Worm (Caenorhabditis elegans): ENCODE results near the gene F58F12.12.

The F58F12.12 gene

ce11 chrII:6347341-6348118, 33.4 kb upstream of the F58F12.12 start, which contains the start of gene lgg-1 (continued):
- TF ChIP-seq zfp-2 (tag; optimal IDR thresholded peaks at IDR 0.05) (no peak), nhr-41 (GFP tag; IDR thresholded peaks at IDR 0.05) (no peak), jun-1 (tag; optimal IDR thresholded peaks at IDR 0.05) (no peak), ctbp-1 (GFP tag; IDR thresholded peaks at IDR 0.05) (0 out of 2 replicates have a peak, but pooled peaks have one; percentile 37), Y105C5A.15 (GFP tag; IDR thresholded peaks at IDR 0.05) (0 out of 2 replicates have a peak, but pooled peaks have one; percentile 45), madf-5 (GFP tag; IDR thresholded peaks at IDR 0.05) (0 out of 4 replicates have a peak, but pooled peaks of 1 of the 2 experiments have one; percentile 3), lir-3 (tag; optimal IDR thresholded peaks at IDR 0.05) (no peak), nhr-6 (tag; optimal IDR thresholded peaks at IDR 0.05) (peak; percentile 48), Y5F2A.4 (GFP tag; optimal IDR thresholded peaks at IDR 0.05) (no peak), zip-11 (GFP tag; IDR thresholded peaks at IDR 0.05) (no peak), F37D6.2 (tag; optimal IDR thresholded peaks at IDR 0.05) (peak; percentile 36), D1046.2 (GFP tag; IDR thresholded peaks at IDR 0.05) (no peak), aly-2 (tag; optimal IDR thresholded peaks at IDR 0.05) (no peak), T20F7.1 (GFP tag; optimal IDR thresholded peaks at IDR 0.05) (no peak), nhr-237 (tag; optimal IDR thresholded peaks at IDR 0.05) (no peak)

DNA sequence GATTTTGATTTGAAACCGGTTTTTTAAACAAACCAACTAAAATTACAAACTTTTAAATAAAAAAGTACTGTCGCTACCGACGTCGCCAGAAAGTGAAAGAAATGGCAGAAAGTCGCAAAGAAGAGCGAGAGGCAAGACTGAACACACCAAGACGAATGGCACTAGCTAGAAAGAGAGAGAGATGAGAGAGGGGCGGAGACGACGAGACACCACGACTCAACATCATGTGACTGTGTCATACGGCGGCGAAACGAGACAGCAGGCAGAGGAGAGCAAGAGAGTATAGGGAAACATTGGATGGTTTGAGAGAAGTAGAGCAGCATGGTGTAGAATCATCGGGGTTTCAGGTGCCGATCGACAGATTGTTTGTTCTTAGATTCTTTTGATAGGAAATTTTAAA, 32.6 kb upstream of the F58F12.12 start:
- peak; percentile 97 for TF ChIP-seq mxl-3 (GFP tag; optimal IDR thresholded peaks at IDR 0.05)
- TF ChIP-seq T26A8.4 (GFP tag; IDR thresholded peaks at IDR 0.05), result peak; percentile 79
- peak; percentile 77 for TF ChIP-seq duxl-1 (tag; optimal IDR thresholded peaks at IDR 0.05; ENCODE audit: poor library complexity)
- TF ChIP-seq ceh-82 (tag; optimal IDR thresholded peaks at IDR 0.05), result no peak
- TF ChIP-seq dmd-6 (GFP tag; IDR thresholded peaks at IDR 0.05), result peak; percentile 92
- TF ChIP-seq nhr-77 (tag; optimal IDR thresholded peaks at IDR 0.05), result peak; percentile 76
- TF ChIP-seq ctbp-1 (GFP tag; IDR thresholded peaks at IDR 0.05), result peak; percentile 79
- TF ChIP-seq tag-97 (GFP tag; IDR thresholded peaks at IDR 0.05), result no peak
- TF ChIP-seq snpc-1.2 (GFP tag; IDR thresholded peaks at IDR 0.05), result no peak
- TF ChIP-seq lin-15B (tag; optimal IDR thresholded peaks at IDR 0.05), result no peak
- TF ChIP-seq pqm-1 (tag; optimal IDR thresholded peaks at IDR 0.05), result peak; percentile 8
- peak; percentile 77 for TF ChIP-seq set-16 (GFP tag; IDR thresholded peaks at IDR 0.05)
- TF ChIP-seq unc-39 (tag; optimal IDR thresholded peaks at IDR 0.05), result no peak
- no peak for TF ChIP-seq nhr-42 (GFP tag; IDR thresholded peaks at IDR 0.05)
- 0 out of 2 replicates have a peak, but pooled peaks have one; percentile 33 for TF ChIP-seq zfp-3 (GFP tag; conservative IDR thresholded peaks at IDR 0.05)
- TF ChIP-seq nhr-237 (tag; optimal IDR thresholded peaks at IDR 0.05), result no peak
- TF ChIP-seq aly-2 (tag; optimal IDR thresholded peaks at IDR 0.05), result no peak
- TF ChIP-seq dmd-9 (GFP tag; IDR thresholded peaks at IDR 0.05), result no peak
- TF ChIP-seq Y48G9A.11 (GFP tag; IDR thresholded peaks at IDR 0.05), result no peak
- peak; percentile 64 for TF ChIP-seq jun-1 (tag; optimal IDR thresholded peaks at IDR 0.05)
- peak; percentile 45 for TF ChIP-seq cey-2 (tag; optimal IDR thresholded peaks at IDR 0.05; ENCODE audit: borderline replicate concordance, insufficient read depth)
- no peak for TF ChIP-seq vab-7 (GFP tag; IDR thresholded peaks at IDR 0.05)
- TF ChIP-seq dmd-8 (GFP tag; IDR thresholded peaks at IDR 0.05), result no peak
- TF ChIP-seq lin-1 (GFP tag; IDR thresholded peaks at IDR 0.05), result peak; percentile 65; the same call in 1 of the 2 replicates
- TF ChIP-seq ceh-62 (tag; optimal IDR thresholded peaks at IDR 0.05), result no peak
- peak; percentile 36 for TF ChIP-seq snpc-4 (tag; optimal IDR thresholded peaks at IDR 0.05)
- peak in 1 of 2 experiments; percentile 25 for TF ChIP-seq ZK546.5 (tag; optimal IDR thresholded peaks at IDR 0.05)
- peak; percentile 89 for TF ChIP-seq mep-1 (tag; optimal IDR thresholded peaks at IDR 0.05)
- peak; percentile 70; the same call in 1 of the 2 replicates for TF ChIP-seq pha-4 (GFP tag; IDR thresholded peaks at IDR 0.05)
- peak; percentile 88 for TF ChIP-seq pha-4 (tag; optimal IDR thresholded peaks at IDR 0.05)
- peak; percentile 26 for TF ChIP-seq zip-2 (tag; optimal IDR thresholded peaks at IDR 0.05)
- peak; percentile 100 for TF ChIP-seq hlh-30 (tag; optimal IDR thresholded peaks at IDR 0.05; ENCODE audit: insufficient read depth)
- TF ChIP-seq lin-29 (GFP tag; IDR thresholded peaks at IDR 0.05), result no peak
- TF ChIP-seq ama-1 (optimal IDR thresholded peaks at IDR 0.05), result peak; percentile 99
- peak; percentile 88 for TF ChIP-seq rbr-2 (tag; optimal IDR thresholded peaks at IDR 0.05)
- TF ChIP-seq skn-1 (tag; optimal IDR thresholded peaks at IDR 0.05), result no peak
- peak; percentile 68 for TF ChIP-seq dpl-1 (GFP tag; optimal IDR thresholded peaks at IDR 0.05)
- peak; percentile 84 for TF ChIP-seq nhr-10 (tag; optimal IDR thresholded peaks at IDR 0.05)
